Fruit fly (Drosophila melanogaster) whole organism, pupa: ENCODE results near the gene Datp.

Experiments
- CG10348 ChIP-seq: fragments of 200-800 bp; sonication (Bioruptor generic); IDR thresholded peaks from 2 replicates; pipeline ENCODE4 v1.3.6; 2022; ENCODE audit warnings: missing biosample characterization, missing genetic modification characterization
- CG12605 ChIP-seq: fragments of 200-800 bp; sonication (Bioruptor generic); IDR thresholded peaks from 2 replicates; pipeline ENCODE4 v1.3.6; 2022; ENCODE audit warnings: missing biosample characterization, missing genetic modification characterization
- CG14655 ChIP-seq: fragments of 200-800 bp; sonication (Bioruptor generic); optimal IDR thresholded peaks from 3 replicates; lab custom pipeline; 2017; ENCODE audit warnings: mild to moderate bottlenecking, missing biosample characterization, missing genetic modification reagents, missing genetic modification characterization
- CG32121 ChIP-seq: fragments of 200-800 bp; sonication (Bioruptor generic); IDR thresholded peaks from 2 replicates; pipeline ENCODE4 v1.3.6; 2022; ENCODE audit warnings: missing biosample characterization, missing genetic modification characterization
- CG34367 ChIP-seq: fragments of 200-800 bp; sonication (Bioruptor generic); optimal IDR thresholded peaks from 2 replicates; lab custom pipeline; 2018; ENCODE audit warnings: missing biosample characterization, mild to moderate bottlenecking, missing genetic modification characterization
- CG4496 ChIP-seq: fragments of 200-800 bp; sonication (Bioruptor generic); IDR thresholded peaks from 3 replicates; pipeline ENCODE4 v1.3.6; 2022; ENCODE audit warnings: missing biosample characterization, missing genetic modification characterization
- CG9948 ChIP-seq: fragments of 200-800 bp; sonication (Bioruptor generic); optimal IDR thresholded peaks from 2 replicates; lab custom pipeline; 2018; ENCODE audit warnings: missing biosample characterization, mild to moderate bottlenecking, missing genetic modification characterization, moderate library complexity
- D1 ChIP-seq: fragments of 200-800 bp; sonication (Bioruptor generic); optimal IDR thresholded peaks from 2 replicates; lab custom pipeline; 2018; ENCODE audit warnings: missing biosample characterization, mild to moderate bottlenecking, missing genetic modification characterization, moderate library complexity
- EcR ChIP-seq: fragments of 200-800 bp; sonication (Bioruptor generic); optimal IDR thresholded peaks from 3 replicates; lab custom pipeline; 2019; ENCODE audit warnings: missing biosample characterization, missing genetic modification characterization, mild to moderate bottlenecking, moderate library complexity, missing genetic modification reagents
- Ets98B ChIP-seq: fragments of 200-800 bp; sonication (Bioruptor generic); IDR thresholded peaks from 2 replicates; pipeline ENCODE4 v1.3.6; 2022; ENCODE audit warnings: missing biosample characterization, missing genetic modification characterization
- Pif1B ChIP-seq: fragments of 200-800 bp; sonication (Bioruptor generic); optimal IDR thresholded peaks from 3 replicates; lab custom pipeline; 2016; ENCODE audit warnings: missing biosample characterization, missing genetic modification characterization
- rn ChIP-seq: fragments of 200-800 bp; sonication (Bioruptor generic); IDR thresholded peaks from 2 replicates; pipeline ENCODE4 v1.3.6; 2022; ENCODE audit warnings: missing biosample characterization, missing genetic modification characterization

DNA sequence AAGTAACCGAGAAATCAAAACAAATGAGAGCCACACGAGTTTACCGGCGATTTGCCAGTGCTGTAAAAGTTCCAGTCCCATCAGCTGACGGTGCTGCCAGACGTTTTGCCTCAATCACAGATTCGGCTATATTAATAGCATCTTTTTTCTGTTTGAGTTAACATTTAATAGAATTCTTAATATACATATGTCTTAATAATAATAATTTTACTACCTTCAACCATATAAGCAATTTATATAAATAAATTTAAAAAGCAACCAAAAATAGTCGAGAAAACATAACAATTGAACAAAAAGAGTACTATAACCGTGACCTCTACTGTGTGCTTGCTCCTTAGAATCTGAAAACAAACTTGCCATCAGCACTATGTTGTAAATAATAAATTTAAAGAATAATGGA lies 15.5 kb upstream of the Datp start, which contains the start of the genes CG13126 and CG4709:
- TF ChIP-seq D1 (tag; lab: Kevin White, UChicago) (no peak), CG32121 (peak; percentile 89), CG10348 (GFP tag; lab: Robert Waterston, UW) (no peak), Ets98B (GFP tag; lab: Robert Waterston, UW) (peak; percentile 90), rn (GFP tag; lab: Robert Waterston, UW) (peak; percentile 59; the same call in 1 of the 2 replicates), Pif1B (GFP tag; lab: Kevin White, UChicago) (peak; percentile 89), CG14655 (peak; percentile 94), EcR (peak; percentile 19), CG4496 (GFP tag; lab: Robert Waterston, UW) (peak; percentile 87), CG12605 (GFP tag; lab: Robert Waterston, UW) (peak; percentile 95), CG9948 (tag; lab: Kevin White, UChicago) (peak; percentile 93), CG34367 (peak; percentile 74)
